Worm (Caenorhabditis elegans): ENCODE measurements around the gene Y39A3A.2.

DNA sequence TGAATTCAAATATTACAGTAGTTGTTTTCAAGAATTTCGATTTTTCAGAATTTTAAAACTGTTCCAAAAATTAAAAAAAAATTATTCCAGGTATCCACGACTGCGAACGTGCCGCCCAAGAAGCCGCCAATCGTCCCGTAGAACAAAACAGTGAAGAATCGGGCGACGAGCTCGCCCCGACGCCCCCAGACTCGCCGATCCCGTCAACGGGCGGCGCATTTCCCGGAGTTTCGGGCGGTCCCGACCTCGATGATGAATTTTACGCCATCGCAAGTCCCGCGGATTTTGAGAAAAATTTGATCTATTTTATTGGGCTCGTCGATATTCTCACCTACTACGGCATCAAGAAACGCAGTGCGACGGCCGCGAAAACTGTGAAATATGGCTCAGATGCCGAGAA lies 48.5 kb upstream of the Y39A3A.2 start:
- TF ChIP-seq T22C8.4 (GFP tag; IDR thresholded peaks at IDR 0.05) (no peak), ref-1 (GFP tag; conservative IDR thresholded peaks at IDR 0.05) (no peak)

All from whole organism, midembryonic.